Worm (Caenorhabditis elegans) whole organism, young adult: ENCODE results near the gene T27F7.12.

Source experiments
- B0336.3 ChIP-seq: fragments of 200-800 bp; sonication (Bioruptor generic); IDR thresholded peaks from 2 replicates; pipeline ENCODE4 v1.3.6; 2022; ENCODE audit warnings: missing genetic modification characterization, missing compliant biosample characterization
- F10E7.11 ChIP-seq: sonication (generic microtip); optimal IDR thresholded peaks from 2 replicates; lab custom pipeline; 2017; ENCODE audit warnings: mild to moderate bottlenecking, missing genetic modification characterization, moderate library complexity, missing compliant biosample characterization
- F22D6.2 ChIP-seq: sonication (generic microtip); optimal IDR thresholded peaks from 2 replicates; lab custom pipeline; 2016; ENCODE audit warnings: mild to moderate bottlenecking, missing genetic modification characterization, missing compliant biosample characterization
- F33H1.4 ChIP-seq: fragments of 200-800 bp; sonication (Bioruptor generic); IDR thresholded peaks from 2 replicates; pipeline ENCODE4 v1.3.6; 2022; ENCODE audit warnings: missing genetic modification reagents, missing genetic modification characterization, missing compliant biosample characterization
- F49E8.2 ChIP-seq: sonication (generic microtip); optimal IDR thresholded peaks from 3 replicates; lab custom pipeline; 2017; ENCODE audit warnings: missing genetic modification characterization, mild to moderate bottlenecking, missing compliant biosample characterization, antibody characterized with exemption, moderate library complexity; ENCODE audit not compliant: insufficient read depth
- F57C9.4 ChIP-seq: sonication (generic microtip); optimal IDR thresholded peaks from 2 replicates; lab custom pipeline; 2017; ENCODE audit warnings: mild to moderate bottlenecking, missing genetic modification characterization, missing compliant biosample characterization
- K12H6.12 ChIP-seq: fragments of 200-800 bp; sonication (Bioruptor generic); optimal IDR thresholded peaks from 2 replicates; lab custom pipeline; 2018; ENCODE audit warnings: mild to moderate bottlenecking, missing genetic modification characterization, missing compliant biosample characterization
- T07F8.4 ChIP-seq: sonication (generic microtip); optimal IDR thresholded peaks from 2 replicates; lab custom pipeline; 2016; ENCODE audit warnings: mild to moderate bottlenecking, missing genetic modification characterization, moderate library complexity, missing compliant biosample characterization
- T26A5.8 ChIP-seq: sonication (generic microtip); optimal IDR thresholded peaks from 2 replicates; lab custom pipeline; 2016; ENCODE audit warnings: missing genetic modification characterization, missing compliant biosample characterization
- Y67H2A.10 ChIP-seq: fragments of 200-800 bp; sonication (Bioruptor generic); conservative IDR thresholded peaks from 2 replicates; pipeline ENCODE4 v1.3.6; 2022; ENCODE audit warnings: missing genetic modification reagents, missing genetic modification characterization, missing compliant biosample characterization
- Y79H2A.3 ChIP-seq: fragments of 200-800 bp; sonication (Bioruptor generic); conservative IDR thresholded peaks from 2 replicates; pipeline ENCODE4 v1.3.6; 2022; ENCODE audit warnings: missing genetic modification reagents, missing genetic modification characterization, missing compliant biosample characterization
- Y95B8A.8 ChIP-seq: fragments of 200-800 bp; sonication (Bioruptor generic); IDR thresholded peaks from 2 replicates; pipeline ENCODE4 v1.3.6; 2022; ENCODE audit warnings: missing genetic modification reagents, missing genetic modification characterization, missing compliant biosample characterization
- ZK185.1 ChIP-seq: sonication (generic microtip); optimal IDR thresholded peaks from 2 replicates; lab custom pipeline; 2016; ENCODE audit warnings: mild to moderate bottlenecking, missing genetic modification characterization, missing compliant biosample characterization; ENCODE audit not compliant: poor library complexity, severe bottlenecking
- aptf-2 ChIP-seq: fragments of 200-800 bp; sonication (Bioruptor generic); conservative IDR thresholded peaks from 2 replicates; pipeline ENCODE4 v1.3.6; 2022; ENCODE audit warnings: missing genetic modification reagents, missing genetic modification characterization, missing compliant biosample characterization
- aptf-3 ChIP-seq: fragments of 200-800 bp; sonication (Bioruptor generic); IDR thresholded peaks from 2 replicates; pipeline ENCODE4 v1.3.6; 2022; ENCODE audit warnings: missing genetic modification characterization, missing compliant biosample characterization
- attf-5 ChIP-seq: fragments of 200-800 bp; sonication (Bioruptor generic); optimal IDR thresholded peaks from 2 replicates; lab custom pipeline; 2018; ENCODE audit warnings: mild to moderate bottlenecking, missing genetic modification characterization, missing compliant biosample characterization
- bed-2 ChIP-seq: fragments of 200-800 bp; sonication (Bioruptor generic); IDR thresholded peaks from 2 replicates; pipeline ENCODE4 v1.3.6; 2022; ENCODE audit warnings: missing genetic modification reagents, missing genetic modification characterization, missing compliant biosample characterization
- cebp-1 ChIP-seq, 2 experiments: fragments of 200-800 bp in 1 of 2; sonication (Bioruptor generic) in 1 of 2; sonication (generic microtip) in 1 of 2; IDR thresholded peaks in 1 of 2; optimal IDR thresholded peaks in 1 of 2; 2 replicates each; pipeline versions ENCODE4 v1.3.6 to Lab custom; 2017 to 2022; ENCODE audit warnings: missing compliant biosample characterization in 2 of 2, missing genetic modification characterization in 2 of 2, mild to moderate bottlenecking in 1 of 2, missing genetic modification reagents in 1 of 2, moderate library complexity in 1 of 2
- ceh-100 ChIP-seq: fragments of 200-800 bp; sonication (Bioruptor generic); IDR thresholded peaks from 2 replicates; pipeline ENCODE4 v1.3.6; 2022; ENCODE audit warnings: missing genetic modification reagents, missing genetic modification characterization, missing compliant biosample characterization
- die-1 ChIP-seq: sonication (generic microtip); optimal IDR thresholded peaks from 2 replicates; lab custom pipeline; 2016; ENCODE audit warnings: missing genotype, mild to moderate bottlenecking, missing genetic modification characterization, missing compliant biosample characterization
- dpff-1 ChIP-seq: sonication (generic microtip); optimal IDR thresholded peaks from 2 replicates; lab custom pipeline; 2017; ENCODE audit warnings: mild to moderate bottlenecking, missing genetic modification characterization, missing compliant biosample characterization
- dpl-1 ChIP-seq: fragments of 150-350 bp; optimal IDR thresholded peaks from 2 replicates; lab custom pipeline; 2014; ENCODE audit warnings: missing biosample characterization, missing genetic modification reagents, missing genetic modification characterization
- egl-18 ChIP-seq: fragments of 200-800 bp; sonication (Bioruptor generic); IDR thresholded peaks from 2 replicates; pipeline ENCODE4 v1.3.6; 2022; ENCODE audit warnings: missing genetic modification reagents, missing genetic modification characterization, missing compliant biosample characterization
- gei-17 ChIP-seq: fragments of 200-800 bp; sonication (Bioruptor generic); optimal IDR thresholded peaks from 2 replicates; lab custom pipeline; 2018; ENCODE audit warnings: mild to moderate bottlenecking, missing genetic modification characterization, missing compliant biosample characterization
- him-1 ChIP-seq: sonication (generic microtip); optimal IDR thresholded peaks from 2 replicates; lab custom pipeline; 2016; ENCODE audit warnings: missing genotype, missing genetic modification reagents, missing genetic modification characterization, missing compliant biosample characterization
- hlh-26 ChIP-seq: fragments of 200-800 bp; sonication (Bioruptor generic); conservative IDR thresholded peaks from 2 replicates; pipeline ENCODE4 v1.3.6; 2022; ENCODE audit warnings: missing genetic modification reagents, missing genetic modification characterization, missing compliant biosample characterization
- hsf-1 ChIP-seq: fragments of 200-800 bp; sonication (Bioruptor generic); IDR thresholded peaks from 2 replicates; pipeline ENCODE4 v1.3.6; 2022; ENCODE audit warnings: missing genetic modification reagents, missing genetic modification characterization, missing compliant biosample characterization
- lin-26 ChIP-seq: fragments of 200-800 bp; sonication (Bioruptor generic); IDR thresholded peaks from 2 replicates; pipeline ENCODE4 v1.3.6; 2022; ENCODE audit warnings: missing genetic modification reagents, missing genetic modification characterization, missing compliant biosample characterization
- lsl-1 ChIP-seq: fragments of 200-800 bp; sonication (Bioruptor generic); optimal IDR thresholded peaks from 2 replicates; lab custom pipeline; 2018; ENCODE audit warnings: mild to moderate bottlenecking, missing genetic modification characterization, moderate library complexity, missing compliant biosample characterization
- madf-8 ChIP-seq: fragments of 200-800 bp; sonication (Bioruptor generic); conservative IDR thresholded peaks from 2 replicates; pipeline ENCODE4 v1.3.6; 2022; ENCODE audit warnings: missing genetic modification reagents, missing genetic modification characterization, missing compliant biosample characterization
- mcd-1 ChIP-seq: fragments of 200-800 bp; sonication (Bioruptor generic); IDR thresholded peaks from 2 replicates; pipeline ENCODE4 v1.3.6; 2022; ENCODE audit warnings: missing genetic modification reagents, missing genetic modification characterization, missing compliant biosample characterization
- nfya-1 ChIP-seq: sonication (generic microtip); optimal IDR thresholded peaks from 2 replicates; lab custom pipeline; 2017; ENCODE audit warnings: antibody characterized with exemption, missing compliant biosample characterization, missing genetic modification characterization, borderline replicate concordance; ENCODE audit not compliant: insufficient read depth
- nhr-27 ChIP-seq: fragments of 200-800 bp; sonication (Bioruptor generic); optimal IDR thresholded peaks from 2 replicates; lab custom pipeline; 2018; ENCODE audit warnings: mild to moderate bottlenecking, missing genetic modification characterization, moderate library complexity, missing compliant biosample characterization
- nhr-80 ChIP-seq: sonication (generic microtip); optimal IDR thresholded peaks from 2 replicates; lab custom pipeline; 2016; ENCODE audit warnings: missing genetic modification characterization, missing compliant biosample characterization
- rec-8 ChIP-seq, 2 experiments: sonication (generic microtip); optimal IDR thresholded peaks; 2 replicates each; lab custom pipeline; 2016; ENCODE audit warnings: mild to moderate bottlenecking in 2 of 2, missing genetic modification characterization in 2 of 2, missing genetic modification reagents in 2 of 2, missing genotype in 2 of 2, missing biosample characterization in 1 of 2, missing compliant biosample characterization in 1 of 2, moderate library complexity in 1 of 2
- sdz-38 ChIP-seq: sonication (generic microtip); optimal IDR thresholded peaks from 2 replicates; lab custom pipeline; 2016; ENCODE audit warnings: missing genotype, missing genetic modification characterization, missing compliant biosample characterization
- sea-2 ChIP-seq: fragments of 200-800 bp; sonication (Bioruptor generic); IDR thresholded peaks from 2 replicates; pipeline ENCODE4 v1.3.6; 2022; ENCODE audit warnings: missing genetic modification characterization, missing compliant biosample characterization
- snpc-1.3 ChIP-seq: sonication (generic microtip); optimal IDR thresholded peaks from 2 replicates; lab custom pipeline; 2017; ENCODE audit warnings: missing genetic modification characterization, mild to moderate bottlenecking, missing compliant biosample characterization, antibody characterized with exemption, moderate library complexity, missing genotype, missing genetic modification reagents; ENCODE audit not compliant: insufficient read depth
- tbp1 ChIP-seq: fragments of 200-800 bp; sonication (Bioruptor generic); optimal IDR thresholded peaks from 2 replicates; lab custom pipeline; 2018; ENCODE audit warnings: mild to moderate bottlenecking, missing genetic modification characterization, missing compliant biosample characterization
- ztf-18 ChIP-seq: sonication (generic microtip); optimal IDR thresholded peaks from 2 replicates; lab custom pipeline; 2016; ENCODE audit warnings: missing genotype, mild to moderate bottlenecking, missing genetic modification characterization, missing compliant biosample characterization
- ztf-22 ChIP-seq: fragments of 200-800 bp; sonication (Bioruptor generic); optimal IDR thresholded peaks from 2 replicates; lab custom pipeline; 2018; ENCODE audit warnings: mild to moderate bottlenecking, missing genetic modification characterization, moderate library complexity, missing compliant biosample characterization
- ztf-6 ChIP-seq: fragments of 200-800 bp; sonication (Bioruptor generic); IDR thresholded peaks from 2 replicates; pipeline ENCODE4 v1.3.6; 2022; ENCODE audit warnings: missing genetic modification reagents, missing genetic modification characterization, missing compliant biosample characterization

Gene T27F7.12

DNA sequence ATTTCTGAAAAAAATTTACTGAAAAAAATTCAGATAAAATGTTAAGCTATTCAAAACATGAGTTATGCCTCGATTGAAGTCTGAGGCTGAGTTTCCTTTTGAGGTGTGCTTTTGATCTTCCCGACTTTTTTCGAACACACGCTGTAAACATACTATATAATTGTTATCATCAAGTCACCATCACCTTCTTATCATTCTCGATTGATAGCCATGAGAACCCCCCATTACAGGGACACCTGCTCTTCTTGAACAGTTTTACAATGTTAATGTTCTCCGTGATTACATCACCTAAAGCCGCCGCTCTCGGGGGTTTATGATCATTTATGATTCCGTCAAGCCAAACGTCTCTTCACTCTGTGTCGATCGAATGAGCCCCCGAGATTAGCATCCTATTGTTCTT, 5.8 kb upstream of the T27F7.12 start (continued):
- TF ChIP-seq nhr-80 (tag; lab: Kevin White, UChicago) (no peak), F49E8.2 (no peak), mcd-1 (GFP tag; lab: Robert Waterston, UW) (no peak), F10E7.11 (tag; lab: Kevin White, UChicago) (no peak)
- TF ChIP-seq, all 124 proteins: peak for 0

DNA sequence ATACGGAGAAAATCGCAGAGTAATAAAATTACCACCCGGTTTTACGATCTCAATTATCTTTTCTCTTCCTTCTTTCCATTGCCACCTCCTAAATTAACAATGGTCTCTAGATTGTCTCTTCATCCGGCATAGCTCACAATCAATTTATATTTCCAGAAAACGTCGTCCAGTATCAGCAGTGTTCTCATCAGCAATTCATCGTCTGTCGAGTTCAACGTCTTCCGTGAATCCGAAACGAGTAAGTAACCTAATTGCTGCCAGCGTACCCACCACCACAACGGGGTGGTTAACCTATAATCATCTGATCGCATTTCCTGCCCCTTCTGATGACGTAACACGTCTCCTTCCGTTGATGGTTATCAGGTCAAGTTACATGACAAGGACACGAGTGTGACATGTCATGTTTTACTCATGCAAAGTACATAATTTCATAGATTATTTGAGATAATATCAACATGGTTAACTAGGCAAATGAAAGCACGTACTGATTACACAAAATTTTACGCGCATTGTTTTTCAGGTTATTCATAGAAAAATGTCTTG, 3.9 kb upstream of the T27F7.12 start:
- no peak for TF ChIP-seq Y67H2A.10
- no peak for TF ChIP-seq madf-8 (GFP tag; lab: Robert Waterston, UW)
- TF ChIP-seq Y79H2A.3 (GFP tag; lab: Robert Waterston, UW) = no peak
- TF ChIP-seq mcd-1 (GFP tag; lab: Robert Waterston, UW) = no peak
- no peak for TF ChIP-seq nfya-1
- no peak for TF ChIP-seq gei-17 (GFP tag; lab: Kevin White, UChicago)

DNA sequence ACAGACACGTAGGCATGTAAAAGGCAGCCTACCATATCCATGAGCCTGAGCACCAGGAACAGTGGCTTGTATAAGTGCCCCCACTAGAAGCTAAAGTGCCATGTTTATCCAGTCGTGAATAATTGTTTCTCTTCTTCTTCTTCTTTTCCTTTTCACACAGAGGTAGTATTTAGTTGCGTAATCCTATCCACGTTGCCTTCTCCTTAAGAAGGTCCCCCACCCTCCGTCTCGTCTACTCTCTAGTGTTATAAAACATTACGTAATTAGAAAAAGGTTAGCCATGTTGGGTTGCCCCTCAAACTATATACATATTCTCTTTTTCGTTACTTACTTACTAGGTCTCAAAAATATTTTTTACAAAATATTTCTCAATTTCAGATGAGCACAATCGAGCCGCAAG, 3.2 kb upstream of the T27F7.12 start:
- TF ChIP-seq attf-5 (GFP tag; lab: Kevin White, UChicago) (no peak), dpl-1 (GFP tag; lab: Kevin White, UChicago) (no peak), F33H1.4 (GFP tag; lab: Robert Waterston, UW) (no peak), sea-2 (GFP tag; lab: Robert Waterston, UW) (no peak), ztf-18 (no peak), T26A5.8 (tag; lab: Kevin White, UChicago) (no peak), Y95B8A.8 (GFP tag; lab: Robert Waterston, UW) (no peak), F57C9.4 (no peak), lsl-1 (no peak), bed-2 (GFP tag; lab: Robert Waterston, UW) (no peak), tbp1 (no peak), him-1 (tag; lab: Kevin White, UChicago) (no peak), nhr-27 (tag; lab: Kevin White, UChicago) (no peak), hsf-1 (GFP tag; lab: Robert Waterston, UW) (no peak), ceh-100 (no peak), hlh-26 (GFP tag; lab: Robert Waterston, UW) (no peak), rec-8 (tag; optimal IDR thresholded peaks at IDR 0.05; lab: Kevin White, UChicago) (no peak)
- TF ChIP-seq, all 124 proteins: peak for 0

DNA sequence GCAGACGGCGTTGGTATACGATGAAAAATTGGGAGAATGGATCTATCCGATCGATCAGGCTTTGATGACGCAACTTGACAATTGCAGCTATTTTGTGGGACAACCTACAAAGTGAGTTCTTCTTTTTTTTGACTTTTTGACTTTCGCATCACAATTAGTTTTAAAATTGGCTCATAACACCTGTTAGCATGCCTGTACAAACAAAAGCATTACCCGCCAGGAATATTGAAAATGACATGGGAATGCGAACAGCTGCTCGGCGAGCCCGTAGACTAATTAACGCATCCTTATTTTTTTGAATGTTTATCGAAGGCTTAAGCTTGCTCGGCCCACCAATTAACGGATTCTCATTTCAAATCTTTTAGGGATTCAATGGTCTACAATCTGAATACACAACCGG, 2.6 kb upstream of the T27F7.12 start:
- TF ChIP-seq die-1 (no peak), dpff-1 (tag; lab: Kevin White, UChicago) (no peak), ztf-22 (GFP tag; lab: Kevin White, UChicago) (no peak), aptf-2 (GFP tag; lab: Robert Waterston, UW) (no peak), egl-18 (GFP tag; lab: Robert Waterston, UW) (no peak), ztf-6 (GFP tag; lab: Robert Waterston, UW) (no peak), F49E8.2 (no peak), F22D6.2 (tag; lab: Kevin White, UChicago) (no peak), lin-26 (GFP tag; lab: Robert Waterston, UW) (no peak), K12H6.12 (tag; lab: Kevin White, UChicago) (no peak), ZK185.1 (tag; lab: Kevin White, UChicago) (no peak), sdz-38 (tag; lab: Kevin White, UChicago) (no peak), B0336.3 (GFP tag; lab: Robert Waterston, UW) (no peak), aptf-3 (GFP tag; lab: Robert Waterston, UW) (no peak), T07F8.4 (tag; lab: Kevin White, UChicago) (no peak), snpc-1.3 (tag; lab: Kevin White, UChicago) (no peak), cebp-1 (GFP tag; IDR thresholded peaks at IDR 0.05; lab: Robert Waterston, UW) (no peak), cebp-1 (tag; optimal IDR thresholded peaks at IDR 0.05; lab: Kevin White, UChicago) (no peak), tbp1 (no peak)
